Worm (Caenorhabditis elegans) whole organism, L4 larva: ENCODE measurements around the gene dct-5.

ENCODE experiments used
- F49E8.2 ChIP-seq: sonication (generic microtip); optimal IDR thresholded peaks from 2 replicates; lab custom pipeline; 2016; ENCODE audit warnings: missing compliant biosample characterization, mild to moderate bottlenecking, missing genetic modification characterization, borderline replicate concordance
- Y48G9A.11 ChIP-seq: fragments of 200-800 bp; sonication (Bioruptor generic); IDR thresholded peaks from 2 replicates; pipeline ENCODE4 v1.3.6; 2022; ENCODE audit warnings: missing genetic modification reagents, missing genetic modification characterization, missing compliant biosample characterization
- aha-1 ChIP-seq: fragments of 150-350 bp; peaks from one replicate; lab custom pipeline; 2014; ENCODE audit warnings: missing biosample characterization, missing genetic modification characterization
- ama-1 ChIP-seq: fragments of 150-350 bp; optimal IDR thresholded peaks from 2 replicates; lab custom pipeline; 2014; ENCODE audit warnings: inconsistent platforms, mixed read lengths
- arid-1 ChIP-seq: fragments of 200-800 bp; sonication (Bioruptor generic); conservative IDR thresholded peaks from 2 replicates; pipeline ENCODE4 v1.3.6; 2022; ENCODE audit warnings: missing genetic modification reagents, missing genetic modification characterization, missing compliant biosample characterization
- ceh-20 ChIP-seq: fragments of 200-800 bp; sonication (Bioruptor generic); IDR thresholded peaks from 2 replicates; pipeline ENCODE4 v1.3.6; 2022; ENCODE audit warnings: missing genetic modification reagents, missing genetic modification characterization, missing compliant biosample characterization
- daf-12 ChIP-seq: fragments of 150-350 bp; optimal IDR thresholded peaks from 2 replicates; lab custom pipeline; 2014; ENCODE audit warnings: missing biosample characterization, missing genetic modification reagents, missing genetic modification characterization
- daf-16 ChIP-seq, 3 experiments: sonication (generic microtip); optimal IDR thresholded peaks; 2 replicates each; lab custom pipeline; 2016 to 2017; ENCODE audit warnings: missing genetic modification characterization in 3 of 3, missing genetic modification reagents in 3 of 3, mild to moderate bottlenecking in 2 of 3, missing compliant biosample characterization in 2 of 3, missing biosample characterization in 1 of 3, moderate library complexity in 1 of 3
- egl-43 ChIP-seq: fragments of 200-800 bp; sonication (Bioruptor generic); IDR thresholded peaks from 2 replicates; pipeline ENCODE4 v1.3.6; 2022; ENCODE audit warnings: missing genetic modification reagents, missing genetic modification characterization, missing compliant biosample characterization
- fkh-10 ChIP-seq: fragments of 150-350 bp; optimal IDR thresholded peaks from 2 replicates; lab custom pipeline; 2014; ENCODE audit warnings: missing biosample characterization, missing genetic modification reagents, missing genetic modification characterization
- gei-8 ChIP-seq: fragments of 200-800 bp; sonication (Bioruptor generic); optimal IDR thresholded peaks from 2 replicates; lab custom pipeline; 2018; ENCODE audit warnings: mild to moderate bottlenecking, missing genetic modification characterization, missing compliant biosample characterization
- lim-7 ChIP-seq: fragments of 200-800 bp; sonication (Bioruptor generic); IDR thresholded peaks from 2 replicates; pipeline ENCODE4 v1.3.6; 2022; ENCODE audit warnings: missing genetic modification characterization, missing compliant biosample characterization
- lin-13 ChIP-seq: fragments of 150-350 bp; optimal IDR thresholded peaks from 2 replicates; lab custom pipeline; 2014; ENCODE audit warnings: missing biosample characterization, missing genetic modification reagents, missing genetic modification characterization
- lin-39 ChIP-seq: fragments of 150-350 bp; optimal IDR thresholded peaks from 2 replicates; lab custom pipeline; 2014; ENCODE audit warnings: missing biosample characterization, missing genetic modification reagents, missing genetic modification characterization
- lsy-2 ChIP-seq, 2 experiments: fragments of 150-350 bp in 1 of 2; sonication (generic microtip) in 1 of 2; optimal IDR thresholded peaks; 2 replicates each; lab custom pipeline; 2014 to 2017; ENCODE audit warnings: missing biosample characterization in 2 of 2, missing genetic modification characterization in 2 of 2
- mdt-29 ChIP-seq: fragments of 200-800 bp; sonication (Bioruptor generic); IDR thresholded peaks from 2 replicates; pipeline ENCODE4 v1.3.6; 2022; ENCODE audit warnings: missing genetic modification reagents, missing genetic modification characterization, missing compliant biosample characterization
- mes-2 ChIP-seq: sonication (generic microtip); optimal IDR thresholded peaks from 2 replicates; lab custom pipeline; 2016; ENCODE audit warnings: missing genotype, mild to moderate bottlenecking, missing genetic modification characterization, missing compliant biosample characterization; ENCODE audit not compliant: poor library complexity, severe bottlenecking
- mxl-2 ChIP-seq: fragments of 200-800 bp; sonication (Bioruptor generic); conservative IDR thresholded peaks from 2 replicates; pipeline ENCODE4 v1.3.6; 2022; ENCODE audit warnings: missing genetic modification reagents, missing genetic modification characterization, missing compliant biosample characterization
- mxl-3 ChIP-seq: fragments of 200-800 bp; sonication (Bioruptor generic); optimal IDR thresholded peaks from 2 replicates; lab custom pipeline; 2018; ENCODE audit warnings: mild to moderate bottlenecking, missing genetic modification characterization, missing compliant biosample characterization
- nhr-10 ChIP-seq: fragments of 150-350 bp; optimal IDR thresholded peaks from 2 replicates; lab custom pipeline; 2014; ENCODE audit warnings: missing biosample characterization, missing genetic modification characterization
- nhr-102 ChIP-seq: sonication (generic microtip); optimal IDR thresholded peaks from 2 replicates; lab custom pipeline; 2016; ENCODE audit warnings: mild to moderate bottlenecking, missing genetic modification characterization, moderate library complexity, missing compliant biosample characterization
- nhr-111 ChIP-seq: fragments of 200-800 bp; sonication (Bioruptor generic); optimal IDR thresholded peaks from 2 replicates; lab custom pipeline; 2018; ENCODE audit warnings: mild to moderate bottlenecking, missing genetic modification characterization, missing compliant biosample characterization
- nhr-237 ChIP-seq: sonication (generic microtip); optimal IDR thresholded peaks from 2 replicates; lab custom pipeline; 2017; ENCODE audit warnings: missing biosample characterization, missing genetic modification characterization
- nhr-25 ChIP-seq: sonication (generic microtip); optimal IDR thresholded peaks from 2 replicates; lab custom pipeline; 2017; ENCODE audit warnings: missing genetic modification characterization, mild to moderate bottlenecking, missing compliant biosample characterization, antibody characterized with exemption, moderate library complexity, borderline replicate concordance; ENCODE audit not compliant: insufficient read depth
- nhr-28 ChIP-seq: fragments of 150-350 bp; optimal IDR thresholded peaks from 2 replicates; lab custom pipeline; 2014; ENCODE audit warnings: missing biosample characterization, missing genetic modification characterization
- nhr-41 ChIP-seq: fragments of 200-800 bp; sonication (Bioruptor generic); IDR thresholded peaks from 2 replicates; pipeline ENCODE4 v1.3.6; 2022; ENCODE audit warnings: missing genetic modification reagents, missing genetic modification characterization, missing compliant biosample characterization
- pha-4 ChIP-seq, 2 experiments: fragments of 150-350 bp in 1 of 2; fragments of 200-800 bp in 1 of 2; sonication (Bioruptor generic) in 1 of 2; IDR thresholded peaks in 1 of 2; optimal IDR thresholded peaks in 1 of 2; 2 replicates each; pipeline versions ENCODE4 v1.3.6 to Lab custom; 2014 to 2022; ENCODE audit warnings: missing genetic modification characterization in 2 of 2, missing genetic modification reagents in 2 of 2, missing biosample characterization in 1 of 2, missing compliant biosample characterization in 1 of 2
- sdz-12 ChIP-seq: fragments of 200-800 bp; sonication (Bioruptor generic); optimal IDR thresholded peaks from 2 replicates; lab custom pipeline; 2018; ENCODE audit warnings: mild to moderate bottlenecking, missing genetic modification characterization, missing compliant biosample characterization
- skn-1 ChIP-seq: fragments of 150-350 bp; optimal IDR thresholded peaks from 2 replicates; lab custom pipeline; 2014; ENCODE audit warnings: missing biosample characterization, missing genetic modification characterization
- snpc-1.2 ChIP-seq: fragments of 200-800 bp; sonication (Bioruptor generic); IDR thresholded peaks from 2 replicates; pipeline ENCODE4 v1.3.6; 2022; ENCODE audit warnings: missing genetic modification reagents, missing genetic modification characterization, missing compliant biosample characterization
- spr-3 ChIP-seq: fragments of 200-800 bp; sonication (Bioruptor generic); optimal IDR thresholded peaks from 2 replicates; lab custom pipeline; 2018; ENCODE audit warnings: mild to moderate bottlenecking, missing genetic modification characterization, missing compliant biosample characterization
- tra-1 ChIP-seq: fragments of 200-800 bp; sonication (Bioruptor generic); IDR thresholded peaks from 2 replicates; pipeline ENCODE4 v1.3.6; 2022; ENCODE audit warnings: missing genetic modification reagents, missing genetic modification characterization, missing compliant biosample characterization
- unc-130 ChIP-seq: sonication (generic microtip); optimal IDR thresholded peaks from 2 replicates; lab custom pipeline; 2016; ENCODE audit warnings: missing genetic modification reagents, missing genetic modification characterization, missing compliant biosample characterization
- unc-62 ChIP-seq, 3 experiments: fragments of 150-350 bp in 1 of 3; sonication (generic microtip); optimal IDR thresholded peaks in 2 of 3; peaks in 1 of 3; 1 replicate in 1 of 3; 2 replicates in 2 of 3; lab custom pipeline; 2014 to 2017; ENCODE audit warnings: missing biosample characterization in 3 of 3, missing genetic modification characterization in 3 of 3, missing genetic modification reagents in 3 of 3, missing genotype in 1 of 3
- zfp-2 ChIP-seq: sonication (generic microtip); optimal IDR thresholded peaks from 2 replicates; lab custom pipeline; 2016; ENCODE audit warnings: mild to moderate bottlenecking, missing genetic modification characterization, missing compliant biosample characterization
- zip-11 ChIP-seq: fragments of 200-800 bp; sonication (Bioruptor generic); IDR thresholded peaks from 2 replicates; pipeline ENCODE4 v1.3.6; 2022; ENCODE audit warnings: missing genetic modification characterization, missing compliant biosample characterization
- zip-2 ChIP-seq: fragments of 150-350 bp; optimal IDR thresholded peaks from 2 replicates; lab custom pipeline; 2014; ENCODE audit warnings: missing biosample characterization, missing genetic modification characterization
- ztf-11 ChIP-seq: fragments of 150-350 bp; optimal IDR thresholded peaks from 2 replicates; lab custom pipeline; 2014; ENCODE audit warnings: missing biosample characterization, missing genetic modification characterization

dct-5 gene

ce11 chrII:5455650-5456355 is 19.1 kb upstream of the dct-5 start, which contains the start of gene daz-1:
TSS of gene daz-1 (plus strand) at chrII:5456305.
- TF ChIP-seq unc-62 (GFP tag; optimal IDR thresholded peaks at IDR 0.05 in 1 of 2; lab: Kevin White, UChicago) (peak in 1 of 2 experiments; percentile 91), unc-62 (tag; optimal IDR thresholded peaks at IDR 0.05; lab: Kevin White, UChicago) (no peak), unc-130 (GFP tag; lab: Kevin White, UChicago) (peak; percentile 18), lsy-2 (tag; optimal IDR thresholded peaks at IDR 0.05; lab: Kevin White, UChicago) (no peak)

ce11 chrII:5453547-5453946 is 16.8 kb upstream of the dct-5 start, which contains the start of gene dhs-5:
TSS of gene dhs-5 (plus strand) at chrII:5453847.
- TF ChIP-seq mes-2 (no peak), pha-4 (GFP tag; IDR thresholded peaks at IDR 0.05; lab: Robert Waterston, UW) (no peak), pha-4 (tag; optimal IDR thresholded peaks at IDR 0.05; lab: Kevin White, UChicago) (no peak), snpc-1.2 (GFP tag; lab: Robert Waterston, UW) (no peak), daf-12 (no peak), mxl-2 (GFP tag; lab: Robert Waterston, UW) (no peak), mdt-29 (no peak), ama-1 (no peak), ztf-11 (tag; lab: Kevin White, UChicago) (no peak), nhr-28 (no peak), egl-43 (GFP tag; lab: Robert Waterston, UW) (no peak), zip-2 (no peak), gei-8 (GFP tag; lab: Kevin White, UChicago) (no peak), nhr-237 (tag; lab: Kevin White, UChicago) (no peak), sdz-12 (GFP tag; lab: Kevin White, UChicago) (no peak), F49E8.2 (no peak), nhr-10 (no peak), nhr-102 (tag; lab: Kevin White, UChicago) (no peak)
- TF ChIP-seq, all 104 proteins: peak for 0

- TF ChIP-seq nhr-111 (GFP tag; lab: Kevin White, UChicago) (no peak), zip-11 (GFP tag; lab: Robert Waterston, UW) (no peak), nhr-25 (no peak), aha-1 (tag; lab: Kevin White, UChicago) (peak; percentile 82), nhr-41 (GFP tag; lab: Robert Waterston, UW) (no peak)
These were observed 14.5 kb upstream of the dct-5 start for ce11 chrII:5451278-5451677.

- TF ChIP-seq Y48G9A.11 (GFP tag; lab: Robert Waterston, UW) (no peak), unc-62 (GFP tag; optimal IDR thresholded peaks at IDR 0.05 in 1 of 2; lab: Kevin White, UChicago) (peak in 1 of 2 experiments; percentile 82), unc-62 (tag; optimal IDR thresholded peaks at IDR 0.05; lab: Kevin White, UChicago) (no peak), fkh-10 (GFP tag; lab: Kevin White, UChicago) (no peak), ceh-20 (GFP tag; lab: Robert Waterston, UW) (no peak), daf-12 (no peak), lin-13 (GFP tag; lab: Kevin White, UChicago) (no peak), nhr-28 (peak; percentile 79), arid-1 (GFP tag; lab: Robert Waterston, UW) (no peak), nhr-41 (GFP tag; lab: Robert Waterston, UW) (no peak), lim-7 (GFP tag; lab: Robert Waterston, UW) (no peak), nhr-10 (no peak)
These were observed 12.9 kb upstream of the dct-5 start for ce11 chrII:5449620-5450019.

- TF ChIP-seq spr-3 (GFP tag; lab: Kevin White, UChicago) = no peak
- no peak for TF ChIP-seq zfp-2
- no peak for TF ChIP-seq skn-1 (tag; lab: Kevin White, UChicago)
- no peak for TF ChIP-seq tra-1 (GFP tag; lab: Robert Waterston, UW)
- TF ChIP-seq daf-16 (GFP tag; optimal IDR thresholded peaks at IDR 0.05; lab: Kevin White, UChicago) = peak in 1 of 2 experiments; percentile 87
- TF ChIP-seq daf-16 (tag; optimal IDR thresholded peaks at IDR 0.05; lab: Kevin White, UChicago) = no peak
- no peak for TF ChIP-seq ama-1
- TF ChIP-seq mxl-3 (GFP tag; lab: Kevin White, UChicago) = peak; percentile 52
- no peak for TF ChIP-seq lin-39 (tag; lab: Kevin White, UChicago)
- no peak for TF ChIP-seq egl-43 (GFP tag; lab: Robert Waterston, UW)
- TF ChIP-seq nhr-25 = no peak
These were observed 12.5 kb upstream of the dct-5 start for ce11 chrII:5449219-5449618.
